Worm (Caenorhabditis elegans) whole organism, mixed stage, embryonic: ENCODE results near the gene cal-1.

ENCODE experiments used
- M03D4.4 ChIP-seq: sonication (generic microtip); optimal IDR thresholded peaks from 2 replicates; lab custom pipeline; 2017; ENCODE audit warnings: mild to moderate bottlenecking, missing genetic modification characterization, missing compliant biosample characterization
- blmp-1 ChIP-seq: fragments of 150-350 bp; optimal IDR thresholded peaks from 2 replicates; lab custom pipeline; 2014; ENCODE audit warnings: missing biosample characterization, missing genetic modification characterization
- ceh-39 ChIP-seq: fragments of 150-350 bp; optimal IDR thresholded peaks from 2 replicates; lab custom pipeline; 2014; ENCODE audit warnings: missing biosample characterization, missing genetic modification characterization
- ceh-83 ChIP-seq: fragments of 200-800 bp; sonication (Bioruptor generic); optimal IDR thresholded peaks from 2 replicates; lab custom pipeline; 2018; ENCODE audit warnings: mild to moderate bottlenecking, missing genetic modification characterization, missing compliant biosample characterization
- ces-1 ChIP-seq: fragments of 150-350 bp; optimal IDR thresholded peaks from 2 replicates; lab custom pipeline; 2014; ENCODE audit warnings: missing biosample characterization, missing genetic modification reagents, missing genetic modification characterization
- cnd-1 ChIP-seq: fragments of 200-800 bp; sonication (Bioruptor generic); optimal IDR thresholded peaks from 2 replicates; lab custom pipeline; 2018; ENCODE audit warnings: mild to moderate bottlenecking, missing genetic modification characterization, missing compliant biosample characterization
- drap-1 ChIP-seq: fragments of 200-800 bp; sonication (Bioruptor generic); optimal IDR thresholded peaks from 3 replicates; lab custom pipeline; 2018; ENCODE audit warnings: mild to moderate bottlenecking, missing genetic modification characterization, missing compliant biosample characterization
- elt-1 ChIP-seq: sonication (generic microtip); optimal IDR thresholded peaks from 2 replicates; lab custom pipeline; 2017; ENCODE audit warnings: missing genetic modification characterization, mild to moderate bottlenecking, missing compliant biosample characterization, antibody characterized with exemption, moderate library complexity, borderline replicate concordance; ENCODE audit not compliant: insufficient read depth
- flh-1 ChIP-seq: fragments of 200-800 bp; sonication (Bioruptor generic); optimal IDR thresholded peaks from 2 replicates; lab custom pipeline; 2018; ENCODE audit warnings: mild to moderate bottlenecking, missing genetic modification characterization, moderate library complexity, missing compliant biosample characterization
- ham-2 ChIP-seq: fragments of 200-800 bp; sonication (Bioruptor generic); optimal IDR thresholded peaks from 2 replicates; lab custom pipeline; 2018; ENCODE audit warnings: mild to moderate bottlenecking, missing genetic modification characterization, missing compliant biosample characterization
- lin-13 ChIP-seq: fragments of 150-350 bp; optimal IDR thresholded peaks from 2 replicates; lab custom pipeline; 2014; ENCODE audit warnings: missing biosample characterization, missing genetic modification characterization
- lsy-2 ChIP-seq: fragments of 150-350 bp; optimal IDR thresholded peaks from 2 replicates; lab custom pipeline; 2014; ENCODE audit warnings: missing biosample characterization, missing genetic modification characterization
- mab-5 ChIP-seq: fragments of 150-350 bp; optimal IDR thresholded peaks from 2 replicates; lab custom pipeline; 2014; ENCODE audit warnings: missing biosample characterization, missing genetic modification characterization
- mep-1 ChIP-seq: fragments of 150-350 bp; optimal IDR thresholded peaks from 2 replicates; lab custom pipeline; 2017; ENCODE audit warnings: missing biosample characterization, missing genetic modification reagents, missing genetic modification characterization, inconsistent platforms
- nhr-12 ChIP-seq: fragments of 150-350 bp; optimal IDR thresholded peaks from 2 replicates; lab custom pipeline; 2014; ENCODE audit warnings: missing biosample characterization, missing genetic modification characterization
- nhr-2 ChIP-seq: fragments of 150-350 bp; optimal IDR thresholded peaks from 2 replicates; lab custom pipeline; 2014; ENCODE audit warnings: missing biosample characterization, missing genetic modification characterization
- nhr-237 ChIP-seq: fragments of 150-350 bp; optimal IDR thresholded peaks from 2 replicates; lab custom pipeline; 2014; ENCODE audit warnings: missing biosample characterization, missing genetic modification characterization
- nhr-28 ChIP-seq: fragments of 150-350 bp; optimal IDR thresholded peaks from 2 replicates; lab custom pipeline; 2014; ENCODE audit warnings: missing biosample characterization, missing genetic modification characterization
- pha-4 ChIP-seq: fragments of 150-350 bp; optimal IDR thresholded peaks from 2 replicates; lab custom pipeline; 2018; ENCODE audit warnings: missing biosample characterization, missing genetic modification reagents, missing genetic modification characterization
- snpc-4 ChIP-seq: fragments of 150-350 bp; optimal IDR thresholded peaks from 2 replicates; lab custom pipeline; 2014; ENCODE audit warnings: missing biosample characterization, missing genetic modification characterization
- sptf-1 ChIP-seq: sonication (generic microtip); optimal IDR thresholded peaks from 2 replicates; lab custom pipeline; 2017; ENCODE audit warnings: mild to moderate bottlenecking, missing genetic modification characterization, moderate library complexity, missing compliant biosample characterization
- tbx-8 ChIP-seq: fragments of 200-800 bp; sonication (Bioruptor generic); optimal IDR thresholded peaks from 2 replicates; lab custom pipeline; 2018; ENCODE audit warnings: mild to moderate bottlenecking, missing genetic modification characterization, moderate library complexity, missing compliant biosample characterization
- unc-120 ChIP-seq: sonication (generic microtip); optimal IDR thresholded peaks from 2 replicates; lab custom pipeline; 2017; ENCODE audit warnings: missing genetic modification characterization, missing compliant biosample characterization; ENCODE audit not compliant: poor library complexity, severe bottlenecking
- unc-62 ChIP-seq: fragments of 150-350 bp; optimal IDR thresholded peaks from 2 replicates; lab custom pipeline; 2014; ENCODE audit warnings: missing biosample characterization, missing genetic modification reagents, missing genetic modification characterization
- zip-8 ChIP-seq: fragments of 150-350 bp; optimal IDR thresholded peaks from 2 replicates; lab custom pipeline; 2014; ENCODE audit warnings: missing biosample characterization, missing genetic modification characterization
- ztf-11 ChIP-seq: fragments of 150-350 bp; optimal IDR thresholded peaks from 2 replicates; lab custom pipeline; 2014; ENCODE audit warnings: missing biosample characterization, missing genetic modification characterization

The cal-1 gene

DNA sequence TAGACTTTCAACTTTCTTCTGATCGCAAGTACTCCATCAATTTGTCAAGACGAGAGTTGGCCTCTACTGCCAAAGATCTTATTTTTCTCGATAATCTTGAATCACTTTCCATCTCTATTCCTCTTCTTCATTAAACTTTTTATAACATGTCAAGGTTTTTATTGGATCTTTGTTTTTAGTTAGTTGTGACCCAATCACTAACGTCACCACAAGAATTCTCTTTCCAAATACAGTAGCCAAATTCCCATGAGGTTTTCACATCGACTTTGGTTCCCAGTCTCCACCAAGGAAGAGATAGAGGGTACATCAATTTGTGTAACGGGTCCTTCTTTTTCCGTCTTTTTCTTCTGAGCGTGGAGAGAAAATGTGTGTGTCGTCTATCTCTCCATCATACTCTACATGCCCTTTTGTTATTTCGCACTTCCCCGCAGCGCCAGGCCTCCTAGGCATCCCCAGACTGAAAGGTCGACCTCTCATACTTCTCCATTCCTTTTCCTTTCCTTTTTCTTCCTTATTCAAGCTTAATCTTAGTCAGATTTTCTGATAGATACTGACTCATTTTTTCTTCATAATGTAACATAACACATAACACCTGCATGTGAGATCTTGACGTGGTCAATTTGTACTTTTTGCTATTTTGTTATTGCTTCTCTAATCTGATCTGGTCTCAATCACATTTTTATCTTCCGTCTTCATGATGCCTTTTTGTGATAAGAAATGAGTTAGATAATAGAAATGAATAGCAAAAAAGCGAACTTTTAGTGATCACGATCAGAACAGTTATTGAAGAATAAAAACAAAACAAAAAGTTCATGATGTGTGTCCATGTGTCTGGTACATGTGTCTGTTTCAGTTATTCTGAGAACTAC lies 22.2 kb upstream of the cal-1 start:
- no peak for TF ChIP-seq drap-1
- peak; percentile 3 for TF ChIP-seq ces-1
- TF ChIP-seq flh-1 (GFP tag; lab: Kevin White, UChicago) = no peak
- no peak for TF ChIP-seq M03D4.4 (tag; lab: Kevin White, UChicago)
- no peak for TF ChIP-seq zip-8 (tag; lab: Kevin White, UChicago)
- no peak for TF ChIP-seq nhr-28

DNA sequence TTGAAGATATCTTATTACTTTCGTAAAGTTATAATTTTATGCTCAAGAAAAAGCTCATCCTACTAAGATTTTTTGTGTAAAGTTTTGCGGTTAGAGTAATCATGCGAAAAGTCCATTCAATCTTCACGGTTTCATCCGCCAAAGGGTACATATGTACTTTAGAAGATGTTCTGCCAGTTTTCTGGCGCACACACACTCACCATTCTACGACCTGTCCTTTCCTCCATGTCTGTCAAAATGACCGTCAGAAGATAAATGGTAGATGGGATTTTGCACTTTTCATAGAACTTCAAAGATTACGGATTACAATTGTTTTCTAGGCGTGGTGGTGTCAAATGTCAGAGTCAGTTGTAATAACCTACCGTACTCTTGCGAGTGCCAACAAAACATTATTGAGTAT lies 20.5 kb upstream of the cal-1 start:
- no peak for TF ChIP-seq drap-1
- TF ChIP-seq sptf-1 (tag; lab: Kevin White, UChicago) = no peak
- no peak for TF ChIP-seq snpc-4 (tag; lab: Kevin White, UChicago)
- no peak for TF ChIP-seq elt-1 (tag; lab: Kevin White, UChicago)
- TF ChIP-seq ceh-39 (tag; lab: Kevin White, UChicago) = no peak
- TF ChIP-seq ham-2 (GFP tag; lab: Kevin White, UChicago) = no peak
- no peak for TF ChIP-seq nhr-12 (tag; lab: Kevin White, UChicago)
- TF ChIP-seq nhr-28 = no peak
- no peak for TF ChIP-seq ztf-11 (tag; lab: Kevin White, UChicago)
- no peak for TF ChIP-seq unc-120 (tag; lab: Kevin White, UChicago)

DNA sequence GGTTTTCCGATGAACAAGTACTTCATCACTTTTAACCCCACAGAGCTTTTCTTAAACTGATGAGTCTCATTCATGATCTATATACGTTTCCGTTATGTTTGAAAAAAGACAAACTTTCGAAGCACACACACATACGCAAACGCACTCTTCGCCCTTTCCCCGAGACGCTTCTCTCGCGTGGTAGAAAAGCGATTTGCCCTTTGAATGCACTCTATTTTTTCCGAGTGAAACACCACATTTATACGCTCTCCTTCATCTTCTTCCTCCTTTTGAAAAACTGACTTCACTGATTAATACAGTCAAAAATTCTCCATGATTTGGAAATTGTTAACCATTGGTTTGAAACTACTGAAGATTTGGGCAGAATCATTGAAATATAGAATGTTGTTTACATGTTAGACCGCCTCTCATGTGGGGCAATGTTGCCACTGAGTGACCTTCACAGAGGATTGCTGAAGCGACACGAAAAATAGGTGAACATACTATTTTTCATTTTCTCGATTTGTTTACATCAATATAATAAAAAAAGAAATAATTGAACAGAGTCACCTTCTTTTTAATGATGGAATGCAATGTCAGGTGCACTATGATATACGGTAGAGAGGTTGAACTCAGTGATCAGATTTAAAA lies 19.5 kb upstream of the cal-1 start:
- TF ChIP-seq M03D4.4 (tag; lab: Kevin White, UChicago) = no peak
- TF ChIP-seq nhr-237 (tag; lab: Kevin White, UChicago) = no peak
- TF ChIP-seq mab-5 (tag; lab: Kevin White, UChicago) = no peak
- TF ChIP-seq lin-13 = no peak

DNA sequence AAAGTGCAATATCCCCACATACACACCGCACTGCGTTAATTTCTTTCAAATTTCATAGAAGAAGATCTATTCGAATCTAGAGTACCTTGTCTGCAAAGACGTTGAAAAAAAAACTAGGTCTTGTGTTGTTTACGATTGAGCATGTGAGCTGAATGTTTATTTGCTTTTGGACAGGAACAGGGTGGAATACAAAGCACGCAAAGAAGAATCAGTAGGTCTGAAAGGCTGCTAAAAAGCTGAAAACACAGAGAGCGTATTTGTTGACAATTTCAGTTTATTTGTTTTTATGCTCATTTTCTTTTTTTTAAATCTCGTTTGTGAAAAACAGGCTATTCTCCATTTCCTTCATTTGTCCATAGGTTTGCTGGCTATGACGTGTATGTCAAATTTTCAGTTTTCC lies 17.9 kb upstream of the cal-1 start:
- no peak for TF ChIP-seq pha-4
- no peak for TF ChIP-seq elt-1 (tag; lab: Kevin White, UChicago)
- no peak for TF ChIP-seq cnd-1 (tag; lab: Kevin White, UChicago)
- no peak for TF ChIP-seq ztf-11 (tag; lab: Kevin White, UChicago)
- no peak for TF ChIP-seq lin-13
- TF ChIP-seq ham-2 (GFP tag; lab: Kevin White, UChicago) = no peak
- TF ChIP-seq tbx-8 (GFP tag; lab: Kevin White, UChicago) = no peak
- no peak for TF ChIP-seq mep-1
- TF ChIP-seq M03D4.4 (tag; lab: Kevin White, UChicago) = no peak
- no peak for TF ChIP-seq mab-5 (tag; lab: Kevin White, UChicago)
- no peak for TF ChIP-seq unc-120 (tag; lab: Kevin White, UChicago)
- TF ChIP-seq ceh-39 (tag; lab: Kevin White, UChicago) = no peak
- TF ChIP-seq nhr-237 (tag; lab: Kevin White, UChicago) = no peak
- TF ChIP-seq, all 35 proteins: peak for 0

DNA sequence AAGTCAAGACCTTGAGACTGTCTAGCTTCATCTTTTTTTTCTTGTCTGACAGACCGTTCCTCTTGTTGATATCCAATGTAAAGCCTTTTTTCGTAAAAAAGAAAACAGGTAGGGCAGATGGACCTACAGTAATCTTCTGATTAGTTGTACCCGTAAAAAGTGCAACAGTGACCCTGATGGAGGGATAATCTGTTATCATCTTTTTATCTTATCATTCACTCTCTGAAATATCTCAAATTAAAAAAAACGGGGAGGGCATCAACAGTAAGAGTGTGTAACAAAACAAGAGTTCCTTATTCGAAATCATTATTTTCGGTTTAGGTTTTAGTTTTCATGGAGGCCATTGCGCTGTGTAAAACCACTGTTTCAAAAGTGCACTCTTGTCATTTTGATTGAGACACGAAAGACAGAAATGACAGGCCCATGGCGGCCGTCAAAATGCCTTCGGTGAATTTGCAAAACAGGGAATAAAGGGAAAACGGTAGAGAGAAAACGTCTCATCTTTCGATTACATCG lies 16.6 kb upstream of the cal-1 start:
- no peak for TF ChIP-seq sptf-1 (tag; lab: Kevin White, UChicago)
- TF ChIP-seq unc-62 = no peak
- no peak for TF ChIP-seq flh-1 (GFP tag; lab: Kevin White, UChicago)
- TF ChIP-seq mep-1 = no peak
- no peak for TF ChIP-seq blmp-1 (tag; lab: Kevin White, UChicago)
- no peak for TF ChIP-seq mab-5 (tag; lab: Kevin White, UChicago)
- no peak for TF ChIP-seq lsy-2
- no peak for TF ChIP-seq nhr-2 (tag; lab: Kevin White, UChicago)

DNA sequence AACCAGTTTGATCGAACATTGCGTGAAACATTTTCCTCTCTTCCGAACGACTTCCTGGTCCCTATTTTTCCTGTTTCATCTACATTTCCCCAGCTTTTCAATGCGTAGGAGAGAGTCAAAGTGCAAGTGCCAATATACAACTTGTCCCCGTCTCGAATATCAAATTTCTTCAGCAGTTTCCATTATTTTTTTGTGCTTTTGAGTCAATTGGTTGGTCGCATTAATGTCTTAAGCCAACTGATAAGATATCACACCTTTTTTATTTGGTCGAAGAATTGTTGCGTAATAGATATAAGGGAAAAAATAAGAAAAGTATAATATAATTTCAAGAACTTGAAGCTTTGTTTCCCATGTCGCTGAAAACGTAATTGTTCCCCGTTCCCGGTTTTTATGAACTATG lies 15.3 kb upstream of the cal-1 start:
- TF ChIP-seq ceh-83 = no peak
- peak; percentile 75 for TF ChIP-seq zip-8 (tag; lab: Kevin White, UChicago)
- TF ChIP-seq, all 35 proteins: peak for 1
